Fruit fly (Drosophila melanogaster): Measurements from ENCODE around the gene Elo68beta.

Elo68beta gene

DNA sequence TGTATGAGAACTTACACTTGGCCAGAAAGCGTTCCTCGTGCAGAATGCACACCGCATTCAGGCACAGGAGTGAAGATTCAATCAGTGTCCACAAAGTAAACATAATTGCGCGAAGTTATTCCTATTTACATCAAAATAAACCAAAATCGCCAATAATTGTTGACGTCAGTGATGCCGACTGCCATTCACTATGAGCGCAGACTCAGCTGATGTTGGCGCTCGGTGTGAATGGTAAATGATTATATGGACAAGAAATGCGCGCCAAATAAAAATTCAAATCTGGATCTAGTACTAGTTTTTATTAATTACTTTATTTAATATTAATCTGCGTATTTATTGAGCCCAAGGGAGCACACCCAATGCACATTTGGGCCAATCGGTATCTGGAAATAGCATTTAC lies 39.1 kb downstream of the Elo68beta start, which contains the start of gene CG32069:
Gene CG32069, minus strand, starts transcription at position 174 of the 400 bp plus-strand sequence.
- TF ChIP-seq Sin3A (optimal IDR thresholded peaks at IDR 0.05) (no peak), psq (optimal IDR thresholded peaks at IDR 0.05) (no peak), ttk (optimal IDR thresholded peaks at IDR 0.05) (no peak), h (optimal IDR thresholded peaks at IDR 0.05) (no peak), insv (optimal IDR thresholded peaks at IDR 0.05) (no peak), Myc (optimal IDR thresholded peaks at IDR 0.05) (no peak)

- TF ChIP-seq Sin3A (optimal IDR thresholded peaks at IDR 0.05) (no peak), ttk (optimal IDR thresholded peaks at IDR 0.05) (no peak), h (optimal IDR thresholded peaks at IDR 0.05) (no peak), insv (optimal IDR thresholded peaks at IDR 0.05) (no peak), psq (optimal IDR thresholded peaks at IDR 0.05) (no peak), Myc (optimal IDR thresholded peaks at IDR 0.05) (no peak)
Observed at dm6 chr3L:11061200-11061599, 40.3 kb downstream of the Elo68beta start, which contains the start of the genes CG6321 and Blos2. Gene CG6321, minus strand, starts transcription at chr3L:11061224. Gene Blos2, plus strand, starts transcription at chr3L:11061571.

dm6 chr3L:11053843-11054242 lies 47.7 kb downstream of the Elo68beta start, which contains the start of gene CG7888:
Gene CG7888, plus strand, starts transcription at chr3L:11054035.
- TF ChIP-seq psq (optimal IDR thresholded peaks at IDR 0.05), result no peak
- no peak for TF ChIP-seq insv (optimal IDR thresholded peaks at IDR 0.05)

- TF ChIP-seq h (optimal IDR thresholded peaks at IDR 0.05) (no peak), Myc (optimal IDR thresholded peaks at IDR 0.05) (no peak)
Observed at dm6 chr3L:11052760-11053259, 48.7 kb downstream of the Elo68beta start.

- TF ChIP-seq Myc (optimal IDR thresholded peaks at IDR 0.05) (no peak), h (optimal IDR thresholded peaks at IDR 0.05) (no peak), ttk (optimal IDR thresholded peaks at IDR 0.05) (no peak), Sin3A (optimal IDR thresholded peaks at IDR 0.05) (no peak), insv (optimal IDR thresholded peaks at IDR 0.05) (no peak), psq (optimal IDR thresholded peaks at IDR 0.05) (no peak)
Observed at dm6 chr3L:11051271-11051670, 50.2 kb downstream of the Elo68beta start, which contains the start of gene CG43693. Gene CG43693, minus strand, starts transcription at chr3L:11051371.

Measured in Kc167 (cell line).